Fruit fly (Drosophila melanogaster) whole organism, adult: ENCODE results near the gene CG6345.
A peak's percentile ranks its signal among the peaks of the same experiment; 100 is the strongest.
"Not testable (repeated sequence)": the region's sequence is repeated elsewhere in the genome, so short reads cannot be mapped to it uniquely, and the experiment has no call there.

Experiments used
- CG1620 ChIP-seq: fragments of 200-800 bp; sonication (Bioruptor generic); optimal IDR thresholded peaks from 2 replicates; lab custom pipeline; 2016; ENCODE audit warnings: missing biosample characterization, missing genetic modification characterization
- CG5204 ChIP-seq: fragments of 200-800 bp; sonication (Bioruptor generic); optimal IDR thresholded peaks from 2 replicates; lab custom pipeline; 2016; ENCODE audit warnings: missing biosample characterization, missing genetic modification characterization
- Hr96 ChIP-seq: fragments of 200-800 bp; sonication (Bioruptor generic); optimal IDR thresholded peaks from 2 replicates; lab custom pipeline; 2016; ENCODE audit warnings: missing biosample characterization, missing genetic modification characterization
- Mnt ChIP-seq: fragments of 200-800 bp; sonication (Bioruptor generic); optimal IDR thresholded peaks from 2 replicates; lab custom pipeline; 2016; ENCODE audit warnings: missing biosample characterization, mild to moderate bottlenecking, missing genetic modification characterization
- cnc ChIP-seq, 2 experiments: fragments of >200 bp; optimal IDR thresholded peaks; 2 replicates each; lab custom pipeline; 2017
- kay ChIP-seq: fragments of 200-800 bp; sonication (Bioruptor generic); peaks from one replicate; lab custom pipeline; 2016; ENCODE audit warnings: missing biosample characterization, missing genetic modification characterization, borderline replicate concordance
- ovo ChIP-seq: fragments of 200-800 bp; sonication (Bioruptor generic); optimal IDR thresholded peaks from 2 replicates; lab custom pipeline; 2016; ENCODE audit warnings: missing biosample characterization, missing genetic modification characterization

dm6 chr3R:10380979-10381378, 34.9 kb downstream of the CG6345 start:
- TF ChIP-seq Hr96 (GFP tag; lab: Kevin White, UChicago); ovo (GFP tag; lab: Kevin White, UChicago); CG5204 (GFP tag; lab: Kevin White, UChicago); cnc (optimal IDR thresholded peaks at IDR 0.05; lab: Kevin White, UChicago); kay (GFP tag; lab: Kevin White, UChicago); CG1620 (GFP tag; lab: Kevin White, UChicago): not testable (repeated sequence)
- TF ChIP-seq Mnt (GFP tag; lab: Kevin White, UChicago), result peak; percentile 16
